Fruit fly (Drosophila melanogaster) whole organism, embryonic: ENCODE measurements around the gene spas.

ENCODE experiments used
- Atf-2 ChIP-seq: fragments of 200-800 bp; sonication (Bioruptor generic); optimal IDR thresholded peaks from 2 replicates; lab custom pipeline; 2016; ENCODE audit warnings: missing biosample characterization, missing genetic modification characterization
- CG10979 ChIP-seq: fragments of 200-800 bp; sonication (Bioruptor generic); optimal IDR thresholded peaks from 2 replicates; lab custom pipeline; 2018; ENCODE audit warnings: missing biosample characterization, mild to moderate bottlenecking, missing genetic modification characterization, moderate library complexity
- CG11093 ChIP-seq: fragments of 200-800 bp; sonication (Bioruptor generic); IDR thresholded peaks from 3 replicates; pipeline ENCODE4 v1.3.6; 2022; ENCODE audit warnings: missing biosample characterization, missing genetic modification characterization
- CG11504 ChIP-seq: fragments of 200-800 bp; sonication (Bioruptor generic); optimal IDR thresholded peaks from 3 replicates; lab custom pipeline; 2019; ENCODE audit warnings: missing biosample characterization, mild to moderate bottlenecking, missing genetic modification characterization, moderate library complexity
- CG12219 ChIP-seq: fragments of 200-800 bp; sonication (Bioruptor generic); optimal IDR thresholded peaks from 3 replicates; lab custom pipeline; 2018; ENCODE audit warnings: missing biosample characterization, mild to moderate bottlenecking, missing genetic modification characterization
- CG1233 ChIP-seq: fragments of 200-800 bp; sonication (Bioruptor generic); optimal IDR thresholded peaks from 4 replicates; lab custom pipeline; 2018; ENCODE audit warnings: missing biosample characterization, mild to moderate bottlenecking, missing genetic modification characterization
- CG12391 ChIP-seq: fragments of 200-800 bp; sonication (Bioruptor generic); optimal IDR thresholded peaks from 3 replicates; lab custom pipeline; 2018; ENCODE audit warnings: missing biosample characterization, mild to moderate bottlenecking, missing genetic modification characterization, moderate library complexity
- CG12659 ChIP-seq: fragments of 200-800 bp; sonication (Bioruptor generic); optimal IDR thresholded peaks from 3 replicates; lab custom pipeline; 2017; ENCODE audit warnings: mild to moderate bottlenecking, missing biosample characterization, missing genetic modification reagents, missing genetic modification characterization
- CG12769 ChIP-seq: fragments of 200-800 bp; sonication (Bioruptor generic); optimal IDR thresholded peaks from 2 replicates; lab custom pipeline; 2019; ENCODE audit warnings: missing biosample characterization, mild to moderate bottlenecking, missing genetic modification characterization, moderate library complexity
- CG13894 ChIP-seq: fragments of 200-800 bp; sonication (Bioruptor generic); optimal IDR thresholded peaks from 3 replicates; lab custom pipeline; 2018; ENCODE audit warnings: missing biosample characterization, mild to moderate bottlenecking, missing genetic modification characterization, moderate library complexity
- CG18262 ChIP-seq: fragments of 200-800 bp; optimal IDR thresholded peaks from 3 replicates; lab custom pipeline; 2019; ENCODE audit warnings: missing biosample characterization, mild to moderate bottlenecking, missing genetic modification characterization, moderate library complexity
- CG2120 ChIP-seq: fragments of 200-800 bp; sonication (Bioruptor generic); optimal IDR thresholded peaks from 3 replicates; lab custom pipeline; 2016; ENCODE audit warnings: missing biosample characterization, missing genetic modification characterization
- CG5180 ChIP-seq: fragments of 200-800 bp; sonication (Bioruptor generic); optimal IDR thresholded peaks from 3 replicates; lab custom pipeline; 2017; ENCODE audit warnings: missing biosample characterization, missing genetic modification characterization, mild to moderate bottlenecking, moderate library complexity, missing genetic modification reagents
- CG6683 ChIP-seq: fragments of 200-800 bp; sonication (Bioruptor generic); optimal IDR thresholded peaks from 2 replicates; lab custom pipeline; 2017; ENCODE audit warnings: missing biosample characterization, mild to moderate bottlenecking, missing genetic modification characterization, missing genetic modification reagents
- CG6854 ChIP-seq: fragments of 200-800 bp; sonication (Bioruptor generic); optimal IDR thresholded peaks from 3 replicates; lab custom pipeline; 2017; ENCODE audit warnings: missing biosample characterization, mild to moderate bottlenecking, missing genetic modification characterization
- CG7372 ChIP-seq: fragments of 200-800 bp; sonication (Bioruptor generic); IDR thresholded peaks from 2 replicates; pipeline ENCODE4 v1.3.6; 2022; ENCODE audit warnings: missing biosample characterization, missing genetic modification characterization
- CG7556 ChIP-seq: fragments of 200-800 bp; sonication (Bioruptor generic); optimal IDR thresholded peaks from 2 replicates; lab custom pipeline; 2017; ENCODE audit warnings: missing biosample characterization, mild to moderate bottlenecking, missing genetic modification characterization
- CG7839 ChIP-seq: fragments of 200-800 bp; sonication (Bioruptor generic); optimal IDR thresholded peaks from 3 replicates; lab custom pipeline; 2018; ENCODE audit warnings: missing biosample characterization, mild to moderate bottlenecking, missing genetic modification characterization, moderate library complexity
- CG8359 ChIP-seq: fragments of 200-800 bp; sonication (Bioruptor generic); optimal IDR thresholded peaks from 2 replicates; lab custom pipeline; 2017; ENCODE audit warnings: missing biosample characterization, mild to moderate bottlenecking, missing genetic modification characterization, borderline replicate concordance
- CG8388 ChIP-seq: fragments of 200-800 bp; sonication (Bioruptor generic); optimal IDR thresholded peaks from 2 replicates; lab custom pipeline; 2019; ENCODE audit warnings: missing biosample characterization, mild to moderate bottlenecking, missing genetic modification characterization, moderate library complexity
- CG9437 ChIP-seq: fragments of 200-800 bp; sonication (Bioruptor generic); optimal IDR thresholded peaks from 2 replicates; lab custom pipeline; 2018; ENCODE audit warnings: missing biosample characterization, mild to moderate bottlenecking, missing genetic modification characterization
- D19A ChIP-seq: fragments of 200-800 bp; optimal IDR thresholded peaks from 3 replicates; lab custom pipeline; 2019; ENCODE audit warnings: missing biosample characterization, mild to moderate bottlenecking, missing genetic modification characterization, moderate library complexity
- D19B ChIP-seq: fragments of 200-800 bp; sonication (Bioruptor generic); optimal IDR thresholded peaks from 2 replicates; lab custom pipeline; 2017; ENCODE audit warnings: missing biosample characterization, mild to moderate bottlenecking, missing genetic modification characterization
- Dek ChIP-seq: fragments of 200-800 bp; sonication (Bioruptor generic); optimal IDR thresholded peaks from 3 replicates; lab custom pipeline; 2019; ENCODE audit warnings: missing biosample characterization, mild to moderate bottlenecking, missing genetic modification characterization, moderate library complexity
- Hmr ChIP-seq: fragments of 200-800 bp; sonication (Bioruptor generic); optimal IDR thresholded peaks from 3 replicates; lab custom pipeline; 2017; ENCODE audit warnings: mild to moderate bottlenecking, missing biosample characterization, missing genetic modification reagents, missing genetic modification characterization
- Six4 ChIP-seq: fragments of 200-800 bp; sonication (Bioruptor generic); optimal IDR thresholded peaks from 2 replicates; lab custom pipeline; 2016; ENCODE audit warnings: missing biosample characterization, missing genetic modification characterization
- Sox102F ChIP-seq: fragments of 200-800 bp; sonication (Bioruptor generic); optimal IDR thresholded peaks from 2 replicates; lab custom pipeline; 2018; ENCODE audit warnings: missing biosample characterization, mild to moderate bottlenecking, missing genetic modification characterization, moderate library complexity
- bcd ChIP-seq: fragments of 200-800 bp; sonication (Bioruptor generic); optimal IDR thresholded peaks from 2 replicates; lab custom pipeline; 2017; ENCODE audit warnings: missing biosample characterization, mild to moderate bottlenecking, missing genetic modification characterization
- dati ChIP-seq: fragments of 200-800 bp; sonication (Bioruptor generic); IDR thresholded peaks from 2 replicates; pipeline ENCODE4 v1.3.6; 2022; ENCODE audit warnings: missing biosample characterization, missing genetic modification characterization
- dpn ChIP-seq, 2 experiments: fragments of 200-800 bp; sonication (Bioruptor generic); optimal IDR thresholded peaks; 3 replicates each; lab custom pipeline; 2016; ENCODE audit warnings: missing biosample characterization in 2 of 2, missing genetic modification characterization in 2 of 2
- exex ChIP-seq: fragments of 200-800 bp; sonication (Bioruptor generic); optimal IDR thresholded peaks from 4 replicates; lab custom pipeline; 2018; ENCODE audit warnings: missing biosample characterization, mild to moderate bottlenecking, missing genetic modification characterization, moderate library complexity
- fd64A ChIP-seq: fragments of 200-800 bp; sonication (Bioruptor generic); optimal IDR thresholded peaks from 3 replicates; lab custom pipeline; 2018; ENCODE audit warnings: missing biosample characterization, mild to moderate bottlenecking, missing genetic modification characterization
- gce ChIP-seq: fragments of 200-800 bp; sonication (Bioruptor generic); IDR thresholded peaks from 3 replicates; pipeline ENCODE4 v1.3.6; 2022; ENCODE audit warnings: missing biosample characterization, missing genetic modification characterization
- jigr1 ChIP-seq: fragments of 200-800 bp; sonication (Bioruptor generic); IDR thresholded peaks from 3 replicates; pipeline ENCODE4 v1.3.6; 2022; ENCODE audit warnings: missing biosample characterization, missing genetic modification characterization
- jing ChIP-seq: fragments of 200-800 bp; sonication (Bioruptor generic); optimal IDR thresholded peaks from 2 replicates; lab custom pipeline; 2018; ENCODE audit warnings: missing biosample characterization, mild to moderate bottlenecking, missing genetic modification characterization
- kni ChIP-seq: fragments of 200-800 bp; sonication (Bioruptor generic); optimal IDR thresholded peaks from 3 replicates; lab custom pipeline; 2017; ENCODE audit warnings: mild to moderate bottlenecking, missing biosample characterization, missing genetic modification reagents, missing genetic modification characterization
- knrl ChIP-seq: fragments of 200-800 bp; sonication (Bioruptor generic); IDR thresholded peaks from 3 replicates; pipeline ENCODE4 v1.3.6; 2022; ENCODE audit warnings: missing biosample characterization, missing genetic modification characterization; ENCODE audit not compliant: partially characterized antibody
- mam ChIP-seq: fragments of 200-800 bp; sonication (Bioruptor generic); optimal IDR thresholded peaks from 3 replicates; lab custom pipeline; 2016; ENCODE audit warnings: missing biosample characterization, missing genetic modification characterization
- mirr ChIP-seq: fragments of 200-800 bp; sonication (Bioruptor generic); optimal IDR thresholded peaks from 3 replicates; lab custom pipeline; 2018; ENCODE audit warnings: missing biosample characterization, mild to moderate bottlenecking, missing genetic modification characterization
- pho ChIP-seq: fragments of 200-800 bp; sonication (Bioruptor generic); optimal IDR thresholded peaks from 2 replicates; lab custom pipeline; 2016; ENCODE audit warnings: missing biosample characterization, missing genetic modification characterization
- pzg ChIP-seq: fragments of 200-800 bp; sonication (Bioruptor generic); optimal IDR thresholded peaks from 3 replicates; lab custom pipeline; 2018; ENCODE audit warnings: missing biosample characterization, mild to moderate bottlenecking, missing genetic modification characterization, moderate library complexity
- row ChIP-seq: fragments of 200-800 bp; sonication (Bioruptor generic); IDR thresholded peaks from 3 replicates; pipeline ENCODE4 v1.3.6; 2022; ENCODE audit warnings: missing biosample characterization, missing genetic modification characterization
- sd ChIP-seq: fragments of 200-800 bp; sonication (Bioruptor generic); optimal IDR thresholded peaks from 3 replicates; lab custom pipeline; 2018; ENCODE audit warnings: missing biosample characterization, mild to moderate bottlenecking, missing genetic modification characterization, moderate library complexity
- sens ChIP-seq: fragments of 200-800 bp; sonication (Bioruptor generic); peaks from one replicate; lab custom pipeline; 2016; ENCODE audit warnings: missing biosample characterization, missing genetic modification characterization
- so ChIP-seq: fragments of 200-800 bp; sonication (Bioruptor generic); IDR thresholded peaks from 3 replicates; pipeline ENCODE4 v1.3.6; 2022; ENCODE audit warnings: missing biosample characterization, missing genetic modification characterization
- ssp ChIP-seq: fragments of 200-800 bp; sonication (Bioruptor generic); IDR thresholded peaks from 2 replicates; pipeline ENCODE4 v1.3.6; 2022; ENCODE audit warnings: missing biosample characterization, missing genetic modification characterization
- sug ChIP-seq: fragments of 200-800 bp; optimal IDR thresholded peaks from 2 replicates; lab custom pipeline; 2019; ENCODE audit warnings: missing biosample characterization, mild to moderate bottlenecking, missing genetic modification characterization, moderate library complexity
- zf30C ChIP-seq: fragments of 200-800 bp; sonication (Bioruptor generic); optimal IDR thresholded peaks from 3 replicates; lab custom pipeline; 2018; ENCODE audit warnings: missing biosample characterization, mild to moderate bottlenecking, missing genetic modification characterization

Gene spas

DNA sequence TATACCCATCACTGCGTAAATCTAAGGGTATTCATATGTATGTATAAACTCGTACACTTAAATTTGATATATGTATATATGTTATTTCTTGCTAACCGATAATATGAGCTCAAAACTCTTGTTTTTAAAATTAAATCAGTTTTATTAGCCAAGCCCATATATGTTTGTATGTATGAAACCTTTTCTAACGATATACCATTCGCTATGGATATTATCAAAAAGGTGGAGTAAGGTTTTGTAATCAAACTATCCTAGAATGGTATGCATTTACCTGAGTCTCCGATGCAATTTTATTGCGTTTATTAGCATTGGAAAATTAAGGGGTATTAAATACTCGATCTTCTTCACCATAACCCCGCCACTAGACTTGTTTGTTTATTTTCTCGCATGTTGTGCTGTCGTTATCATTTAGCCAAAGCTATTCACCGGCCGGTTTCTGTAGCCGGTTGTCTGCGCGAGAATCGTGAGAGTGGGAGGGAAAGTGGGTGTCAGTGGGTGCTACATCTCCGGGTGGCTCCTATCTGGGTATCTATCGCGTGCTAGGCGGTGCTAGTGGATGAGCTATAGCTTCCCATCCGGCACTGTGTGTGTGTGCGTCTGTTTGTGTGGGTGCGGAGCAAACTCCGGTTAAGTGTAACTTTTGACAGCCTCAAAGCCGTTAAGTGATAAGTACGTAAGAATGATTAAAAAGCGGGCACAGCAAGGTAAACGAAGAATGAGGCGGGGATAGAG is 30.1 kb upstream of the spas start (continued):
- TF ChIP-seq CG18262 (tag; lab: Kevin White, UChicago) (peak; percentile 60), CG1233 (no peak), so (0 out of 3 replicates have a peak, but pooled peaks have one; percentile 42), exex (tag; lab: Kevin White, UChicago) (peak; percentile 5), bcd (peak; percentile 26), CG12219 (GFP tag; lab: Kevin White, UChicago) (no peak), CG5180 (peak; percentile 5), mirr (GFP tag; lab: Kevin White, UChicago) (peak; percentile 39), jing (GFP tag; lab: Kevin White, UChicago) (no peak), Dek (tag; lab: Kevin White, UChicago) (peak; percentile 31), CG12391 (tag; lab: Kevin White, UChicago) (peak; percentile 34), kni (GFP tag; lab: Kevin White, UChicago) (no peak), sug (peak; percentile 49), CG9437 (GFP tag; lab: Kevin White, UChicago) (peak; percentile 33), CG12769 (tag; lab: Kevin White, UChicago) (peak; percentile 67), zf30C (GFP tag; lab: Kevin White, UChicago) (no peak), pho (peak; percentile 19), fd64A (GFP tag; lab: Kevin White, UChicago) (peak; percentile 6), jigr1 (GFP tag; lab: Robert Waterston, UW) (no peak), CG7556 (GFP tag; lab: Kevin White, UChicago) (peak; percentile 55), Atf-2 (GFP tag; lab: Kevin White, UChicago) (no peak), CG8359 (GFP tag; lab: Kevin White, UChicago) (no peak), CG2120 (peak; percentile 41), Hmr (peak; percentile 7), ssp (GFP tag; lab: Robert Waterston, UW) (no peak), CG12659 (GFP tag; lab: Kevin White, UChicago) (peak; percentile 15), CG6683 (peak; percentile 34), CG13894 (tag; lab: Kevin White, UChicago) (peak; percentile 46), Sox102F (GFP tag; lab: Kevin White, UChicago) (peak; percentile 19), CG8388 (peak; percentile 28), mam (peak; percentile 4), CG7839 (tag; lab: Kevin White, UChicago) (peak; percentile 61), D19A (tag; lab: Kevin White, UChicago) (peak; percentile 29), CG11093 (no peak), sd (no peak), pzg (GFP tag; lab: Kevin White, UChicago) (no peak), CG6854 (GFP tag; lab: Kevin White, UChicago) (peak; percentile 2), Six4 (no peak), CG10979 (peak; percentile 59), D19B (GFP tag; lab: Kevin White, UChicago) (peak; percentile 94), sens (GFP tag; lab: Kevin White, UChicago) (peak; percentile 86), gce (GFP tag; lab: Robert Waterston, UW) (peak; percentile 56; the same call in 1 of the 3 replicates), dati (no peak), CG11504 (tag; lab: Kevin White, UChicago) (peak; percentile 52), CG7372 (GFP tag; lab: Robert Waterston, UW) (no peak), knrl (GFP tag; lab: Robert Waterston, UW) (no peak), dpn (GFP tag; optimal IDR thresholded peaks at IDR 0.05; lab: Kevin White, UChicago) (peak in 1 of 2 experiments; percentile 13), row (GFP tag; lab: Robert Waterston, UW) (peak; percentile 61)
